Worm (Caenorhabditis elegans) whole organism, L4/young adult: ENCODE results near the gene cng-1.

Source experiments
- W03F9.2 ChIP-seq: fragments of 150-350 bp; optimal IDR thresholded peaks from 2 replicates; lab custom pipeline; 2014; ENCODE audit warnings: missing biosample characterization, missing genetic modification characterization
- dao-5 ChIP-seq: sonication (generic microtip); optimal IDR thresholded peaks from 2 replicates; lab custom pipeline; 2016; ENCODE audit warnings: missing genotype, missing genetic modification characterization, moderate library complexity, missing compliant biosample characterization
- him-1 ChIP-seq: sonication (generic microtip); optimal IDR thresholded peaks from 2 replicates; lab custom pipeline; 2016; ENCODE audit warnings: missing genotype, missing genetic modification reagents, missing genetic modification characterization, missing compliant biosample characterization

ce11 chrV:14978205-14978751, 53.0 kb downstream of the cng-1 start, which contains the start of the genes grd-12 and F02D8.1:
- TF ChIP-seq him-1 (tag; lab: Kevin White, UChicago) (no peak), W03F9.2 (no peak), dao-5 (no peak)
